Fruit fly (Drosophila melanogaster): ENCODE measurements around the gene CG33322.

CG33322 gene

DNA sequence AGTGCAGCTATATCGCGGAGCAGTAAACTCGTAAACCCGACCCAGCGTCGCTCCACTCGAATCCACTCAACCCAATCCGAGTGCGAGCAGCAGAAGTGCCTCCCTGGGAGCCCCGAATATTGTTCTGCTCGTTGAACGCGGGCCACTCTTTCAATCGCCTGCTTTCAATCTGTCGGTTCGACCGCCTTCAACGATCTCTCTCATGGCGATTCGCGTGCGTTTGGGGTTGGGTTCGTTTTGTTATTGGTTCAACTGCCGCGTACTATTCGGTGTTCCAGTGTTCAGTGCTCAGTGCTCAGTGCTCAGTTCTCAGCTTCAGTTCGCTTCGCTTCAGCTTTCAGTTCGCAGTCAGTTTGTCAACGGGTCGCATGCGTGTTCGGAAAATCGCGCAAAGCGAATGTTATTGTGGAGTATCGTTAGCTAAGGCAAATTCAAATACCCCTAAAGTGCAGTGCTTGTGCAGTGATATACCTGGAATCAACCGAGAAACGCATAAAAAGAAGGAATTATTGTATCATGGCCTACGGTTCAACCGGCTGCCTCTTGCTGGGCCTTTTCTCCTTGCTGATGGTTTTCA is 24.5 kb upstream of the CG33322 start, which contains the start of gene CG31676 (continued):
- TF ChIP-seq twi (tag; optimal IDR thresholded peaks at IDR 0.05) (no peak), D19B (GFP tag; optimal IDR thresholded peaks at IDR 0.05) (no peak), unc-4 (GFP tag; IDR thresholded peaks at IDR 0.05; ENCODE audit: partially characterized antibody) (no peak), ken (GFP tag; IDR thresholded peaks at IDR 0.05) (no peak), mld (GFP tag; IDR thresholded peaks at IDR 0.05; ENCODE audit: partially characterized antibody) (no peak), org-1 (GFP tag; optimal IDR thresholded peaks at IDR 0.05) (no peak), CG17802 (tag; optimal IDR thresholded peaks at IDR 0.05) (no peak), MTF-1 (GFP tag; optimal IDR thresholded peaks at IDR 0.05; ENCODE audit: borderline replicate concordance) (no peak), ap (GFP tag; IDR thresholded peaks at IDR 0.05) (no peak), jing (GFP tag; optimal IDR thresholded peaks at IDR 0.05) (no peak), CG16779 (GFP tag; IDR thresholded peaks at IDR 0.05) (no peak), CG15011 (GFP tag; optimal IDR thresholded peaks at IDR 0.05) (no peak), CkIIα-i1 (GFP tag; IDR thresholded peaks at IDR 0.05) (no peak), ttk (GFP tag; IDR thresholded peaks at IDR 0.05) (no peak), CG33213 (GFP tag; optimal IDR thresholded peaks at IDR 0.05) (no peak), Mes4 (GFP tag; optimal IDR thresholded peaks at IDR 0.05) (no peak), E2f1 (GFP tag; IDR thresholded peaks at IDR 0.05) (no peak), CG7839 (tag; optimal IDR thresholded peaks at IDR 0.05) (no peak), CG1603 (tag; optimal IDR thresholded peaks at IDR 0.05) (no peak), Dip3 (GFP tag; optimal IDR thresholded peaks at IDR 0.05) (no peak), bcd (GFP tag; optimal IDR thresholded peaks at IDR 0.05) (no peak), CG10565 (GFP tag; optimal IDR thresholded peaks at IDR 0.05) (no peak), chn (GFP tag; optimal IDR thresholded peaks at IDR 0.05) (no peak), maf-S (GFP tag; optimal IDR thresholded peaks at IDR 0.05) (no peak), tap (tag; optimal IDR thresholded peaks at IDR 0.05) (no peak), sima (GFP tag; optimal IDR thresholded peaks at IDR 0.05) (no peak), lab (GFP tag; optimal IDR thresholded peaks at IDR 0.05) (peak; percentile 53), CG3995 (GFP tag; optimal IDR thresholded peaks at IDR 0.05) (no peak), CG4328 (GFP tag; optimal IDR thresholded peaks at IDR 0.05) (peak; percentile 16), CG6272 (GFP tag; IDR thresholded peaks at IDR 0.05) (no peak), az2 (GFP tag; optimal IDR thresholded peaks at IDR 0.05) (no peak), hbn (GFP tag; IDR thresholded peaks at IDR 0.05; ENCODE audit: partially characterized antibody) (no peak), CG14050 (GFP tag; IDR thresholded peaks at IDR 0.05) (no peak), Gug (GFP tag; IDR thresholded peaks at IDR 0.05) (no peak), her (GFP tag; optimal IDR thresholded peaks at IDR 0.05) (peak; percentile 24), Dll (GFP tag; IDR thresholded peaks at IDR 0.05; ENCODE audit: partially characterized antibody) (no peak), Bdp1 (GFP tag; optimal IDR thresholded peaks at IDR 0.05) (no peak), tna (GFP tag; IDR thresholded peaks at IDR 0.05; ENCODE audit: partially characterized antibody) (no peak), CG4707 (GFP tag; optimal IDR thresholded peaks at IDR 0.05) (no peak), ems (GFP tag; optimal IDR thresholded peaks at IDR 0.05) (no peak), CG1647 (GFP tag; optimal IDR thresholded peaks at IDR 0.05) (no peak), D (optimal IDR thresholded peaks at IDR 0.05) (no peak), D (GFP tag; optimal IDR thresholded peaks at IDR 0.05) (no peak), Antp (GFP tag; optimal IDR thresholded peaks at IDR 0.05) (no peak), HLHmδ (GFP tag; optimal IDR thresholded peaks at IDR 0.05) (peak; percentile 1), B-H1 (GFP tag; IDR thresholded peaks at IDR 0.05) (no peak), CG15601 (tag; optimal IDR thresholded peaks at IDR 0.05) (peak; percentile 100), CG42726 (GFP tag; IDR thresholded peaks at IDR 0.05; ENCODE audit: partially characterized antibody) (no peak), eve (GFP tag; optimal IDR thresholded peaks at IDR 0.05) (no peak), ranshi (GFP tag; IDR thresholded peaks at IDR 0.05) (no peak), pita (GFP tag; optimal IDR thresholded peaks at IDR 0.05) (no peak)

Measured in whole organism, embryonic.